Fruit fly (Drosophila melanogaster) whole organism, embryonic: ENCODE data around the gene lectin-37Db.

Experiments used
- Antp ChIP-seq: fragments of 200-800 bp; sonication (Bioruptor generic); optimal IDR thresholded peaks from 3 replicates; lab custom pipeline; 2016; ENCODE audit warnings: missing biosample characterization, missing genetic modification characterization
- Asciz ChIP-seq: fragments of 200-800 bp; sonication (Bioruptor generic); optimal IDR thresholded peaks from 2 replicates; lab custom pipeline; 2017; ENCODE audit warnings: missing biosample characterization, mild to moderate bottlenecking, missing genetic modification characterization, missing genetic modification reagents
- Bteb2 ChIP-seq: fragments of 200-800 bp; sonication (Bioruptor generic); optimal IDR thresholded peaks from 2 replicates; lab custom pipeline; 2016; ENCODE audit warnings: missing biosample characterization, missing genetic modification characterization
- CG1024 ChIP-seq: fragments of 200-800 bp; sonication (Bioruptor generic); IDR thresholded peaks from 2 replicates; pipeline ENCODE4 v1.3.6; 2022; ENCODE audit warnings: missing biosample characterization, missing genetic modification characterization
- CG10462 ChIP-seq: fragments of 200-800 bp; sonication (Bioruptor generic); optimal IDR thresholded peaks from 2 replicates; lab custom pipeline; 2016; ENCODE audit warnings: missing biosample characterization, missing genetic modification characterization
- CG11398 ChIP-seq: fragments of 200-800 bp; sonication (Bioruptor generic); optimal IDR thresholded peaks from 2 replicates; lab custom pipeline; 2016; ENCODE audit warnings: missing biosample characterization, missing genetic modification characterization
- CG12219 ChIP-seq: fragments of 200-800 bp; sonication (Bioruptor generic); optimal IDR thresholded peaks from 3 replicates; lab custom pipeline; 2018; ENCODE audit warnings: missing biosample characterization, mild to moderate bottlenecking, missing genetic modification characterization
- CG1233 ChIP-seq: fragments of 200-800 bp; sonication (Bioruptor generic); optimal IDR thresholded peaks from 4 replicates; lab custom pipeline; 2018; ENCODE audit warnings: missing biosample characterization, mild to moderate bottlenecking, missing genetic modification characterization
- CG13296 ChIP-seq: fragments of 200-800 bp; sonication (Bioruptor generic); optimal IDR thresholded peaks from 3 replicates; lab custom pipeline; 2018; ENCODE audit warnings: missing biosample characterization, mild to moderate bottlenecking, missing genetic modification characterization
- CG14860 ChIP-seq: fragments of 200-800 bp; sonication (Bioruptor generic); IDR thresholded peaks from 3 replicates; pipeline ENCODE4 v1.3.6; 2022; ENCODE audit warnings: missing biosample characterization, missing genetic modification characterization; ENCODE audit not compliant: partially characterized antibody
- CG15073 ChIP-seq: fragments of 200-800 bp; sonication (Bioruptor generic); optimal IDR thresholded peaks from 2 replicates; lab custom pipeline; 2016; ENCODE audit warnings: missing biosample characterization, missing genetic modification characterization
- CG15479 ChIP-seq: fragments of 200-800 bp; sonication (Bioruptor generic); optimal IDR thresholded peaks from 3 replicates; lab custom pipeline; 2019; ENCODE audit warnings: missing biosample characterization, mild to moderate bottlenecking, missing genetic modification characterization, moderate library complexity
- CG1602 ChIP-seq: fragments of 200-800 bp; sonication (Bioruptor generic); optimal IDR thresholded peaks from 3 replicates; lab custom pipeline; 2016; ENCODE audit warnings: missing biosample characterization, missing genetic modification characterization
- CG18262 ChIP-seq: fragments of 200-800 bp; optimal IDR thresholded peaks from 3 replicates; lab custom pipeline; 2019; ENCODE audit warnings: missing biosample characterization, mild to moderate bottlenecking, missing genetic modification characterization, moderate library complexity
- CG34376 ChIP-seq: fragments of 200-800 bp; sonication (Bioruptor generic); optimal IDR thresholded peaks from 2 replicates; lab custom pipeline; 2018; ENCODE audit warnings: missing biosample characterization, mild to moderate bottlenecking, missing genetic modification characterization
- CG4707 ChIP-seq: fragments of 200-800 bp; sonication (Bioruptor generic); optimal IDR thresholded peaks from 2 replicates; lab custom pipeline; 2018; ENCODE audit warnings: missing biosample characterization, mild to moderate bottlenecking, missing genetic modification characterization, moderate library complexity
- CG6654 ChIP-seq: fragments of 200-800 bp; sonication (Bioruptor generic); optimal IDR thresholded peaks from 2 replicates; lab custom pipeline; 2017; ENCODE audit warnings: missing biosample characterization, mild to moderate bottlenecking, missing genetic modification characterization
- CG6854 ChIP-seq: fragments of 200-800 bp; sonication (Bioruptor generic); optimal IDR thresholded peaks from 3 replicates; lab custom pipeline; 2017; ENCODE audit warnings: missing biosample characterization, mild to moderate bottlenecking, missing genetic modification characterization
- CG7928 ChIP-seq: fragments of 200-800 bp; sonication (Bioruptor generic); optimal IDR thresholded peaks from 2 replicates; lab custom pipeline; 2017; ENCODE audit warnings: missing biosample characterization, mild to moderate bottlenecking, missing genetic modification characterization
- CG8359 ChIP-seq: fragments of 200-800 bp; sonication (Bioruptor generic); optimal IDR thresholded peaks from 2 replicates; lab custom pipeline; 2017; ENCODE audit warnings: missing biosample characterization, mild to moderate bottlenecking, missing genetic modification characterization, borderline replicate concordance
- CG9727 ChIP-seq: fragments of 200-800 bp; sonication (Bioruptor generic); optimal IDR thresholded peaks from 3 replicates; lab custom pipeline; 2017; ENCODE audit warnings: missing biosample characterization, mild to moderate bottlenecking, missing genetic modification characterization
- CG9876 ChIP-seq: fragments of 200-800 bp; sonication (Bioruptor generic); optimal IDR thresholded peaks from 2 replicates; lab custom pipeline; 2016; ENCODE audit warnings: missing biosample characterization, missing genetic modification characterization
- Chrac-16 ChIP-seq: fragments of 200-800 bp; sonication (Bioruptor generic); optimal IDR thresholded peaks from 3 replicates; lab custom pipeline; 2016; ENCODE audit warnings: missing biosample characterization, missing genetic modification characterization
- Dfd ChIP-seq, 2 experiments: fragments of >200 bp; optimal IDR thresholded peaks; 2 replicates each; lab custom pipeline; 2017; ENCODE audit warnings: missing biosample characterization in 2 of 2, missing genetic modification characterization in 2 of 2
- Ets65A ChIP-seq: fragments of 200-800 bp; sonication (Bioruptor generic); peaks from one replicate; lab custom pipeline; 2016; ENCODE audit warnings: missing biosample characterization, missing genetic modification characterization
- Hr51 ChIP-seq, 2 experiments: fragments of 200-800 bp; sonication (Bioruptor generic); optimal IDR thresholded peaks; 2 replicates in 1 of 2; 3 replicates in 1 of 2; lab custom pipeline; 2016 to 2018; ENCODE audit warnings: missing biosample characterization in 2 of 2, missing genetic modification characterization in 2 of 2, mild to moderate bottlenecking in 1 of 2, moderate library complexity in 1 of 2
- Hsf ChIP-seq: fragments of 200-800 bp; sonication (Bioruptor generic); optimal IDR thresholded peaks from 3 replicates; lab custom pipeline; 2016; ENCODE audit warnings: missing biosample characterization, missing genetic modification characterization
- Med ChIP-seq: fragments of 200-800 bp; sonication (Bioruptor generic); peaks from one replicate; lab custom pipeline; 2016; ENCODE audit warnings: missing biosample characterization, missing genetic modification characterization, mild to moderate bottlenecking, inconsistent platforms, moderate library complexity
- NC2β ChIP-seq: fragments of 200-800 bp; sonication (Bioruptor generic); optimal IDR thresholded peaks from 2 replicates; lab custom pipeline; 2016; ENCODE audit warnings: missing biosample characterization, missing genetic modification characterization
- NFAT ChIP-seq: fragments of 200-800 bp; sonication (Bioruptor generic); IDR thresholded peaks from 2 replicates; pipeline ENCODE4 v1.3.6; 2022; ENCODE audit warnings: missing biosample characterization, missing genetic modification characterization
- Oli ChIP-seq: fragments of 200-800 bp; sonication (Bioruptor generic); optimal IDR thresholded peaks from 2 replicates; lab custom pipeline; 2018; ENCODE audit warnings: missing biosample characterization, mild to moderate bottlenecking, missing genetic modification characterization, moderate library complexity
- Sry-β ChIP-seq: fragments of 200-800 bp; sonication (Bioruptor generic); optimal IDR thresholded peaks from 2 replicates; lab custom pipeline; 2018; ENCODE audit warnings: missing biosample characterization, mild to moderate bottlenecking, missing genetic modification characterization, moderate library complexity
- ato ChIP-seq: fragments of 200-800 bp; sonication (Bioruptor generic); IDR thresholded peaks from 2 replicates; pipeline ENCODE4 v1.3.6; 2022; ENCODE audit warnings: missing biosample characterization, missing genetic modification characterization; ENCODE audit not compliant: partially characterized antibody
- br ChIP-seq: fragments of >200 bp; optimal IDR thresholded peaks from 2 replicates; lab custom pipeline; 2017
- dpn ChIP-seq, 2 experiments: fragments of 200-800 bp; sonication (Bioruptor generic); optimal IDR thresholded peaks; 3 replicates each; lab custom pipeline; 2016; ENCODE audit warnings: missing biosample characterization in 2 of 2, missing genetic modification characterization in 2 of 2
- emc ChIP-seq: fragments of 200-800 bp; sonication (Bioruptor generic); optimal IDR thresholded peaks from 2 replicates; lab custom pipeline; 2016; ENCODE audit warnings: missing biosample characterization, missing genetic modification characterization
- grau ChIP-seq: fragments of 200-800 bp; optimal IDR thresholded peaks from 3 replicates; lab custom pipeline; 2019; ENCODE audit warnings: missing biosample characterization, mild to moderate bottlenecking, missing genetic modification characterization, moderate library complexity
- hb ChIP-seq: fragments of 200-800 bp; sonication (Bioruptor generic); IDR thresholded peaks from 3 replicates; pipeline ENCODE4 v1.3.6; 2022; ENCODE audit warnings: missing biosample characterization, missing genetic modification characterization; ENCODE audit not compliant: partially characterized antibody
- luna ChIP-seq: fragments of 200-800 bp; sonication (Bioruptor generic); optimal IDR thresholded peaks from 2 replicates; lab custom pipeline; 2016; ENCODE audit warnings: missing biosample characterization, missing genetic modification characterization
- mirr ChIP-seq: fragments of 200-800 bp; sonication (Bioruptor generic); optimal IDR thresholded peaks from 3 replicates; lab custom pipeline; 2018; ENCODE audit warnings: missing biosample characterization, mild to moderate bottlenecking, missing genetic modification characterization
- prd ChIP-seq, 3 experiments: fragments of >200 bp in 2 of 3; fragments of 200-800 bp in 1 of 3; sonication (Bioruptor generic) in 1 of 3; optimal IDR thresholded peaks in 2 of 3; IDR thresholded peaks in 1 of 3; 2 replicates in 2 of 3; 3 replicates in 1 of 3; pipeline versions ENCODE4 v1.3.6 to Lab custom; 2017 to 2022; ENCODE audit warnings: missing biosample characterization in 1 of 3, missing genetic modification characterization in 1 of 3
- rib ChIP-seq: fragments of 200-800 bp; sonication (Bioruptor generic); IDR thresholded peaks from 2 replicates; pipeline ENCODE4 v1.3.6; 2022; ENCODE audit warnings: missing biosample characterization, missing genetic modification characterization
- seq ChIP-seq: fragments of 200-800 bp; sonication (Bioruptor generic); IDR thresholded peaks from 2 replicates; pipeline ENCODE4 v1.3.6; 2022; ENCODE audit warnings: missing biosample characterization, missing genetic modification characterization
- sisA ChIP-seq: fragments of 200-800 bp; sonication (Bioruptor generic); IDR thresholded peaks from 2 replicates; pipeline ENCODE4 v1.3.6; 2022; ENCODE audit warnings: missing biosample characterization, missing genetic modification characterization
- sqz ChIP-seq: fragments of 200-800 bp; sonication (Bioruptor generic); optimal IDR thresholded peaks from 3 replicates; lab custom pipeline; 2018; ENCODE audit warnings: missing biosample characterization, mild to moderate bottlenecking, missing genetic modification characterization
- tx ChIP-seq: fragments of 200-800 bp; sonication (Bioruptor generic); optimal IDR thresholded peaks from 2 replicates; lab custom pipeline; 2016; ENCODE audit warnings: missing biosample characterization, missing genetic modification characterization
- vvl ChIP-seq: fragments of 200-800 bp; sonication (Bioruptor generic); IDR thresholded peaks from 2 replicates; pipeline ENCODE4 v1.3.6; 2022; ENCODE audit warnings: missing biosample characterization, missing genetic modification characterization
- wdn ChIP-seq: fragments of 200-800 bp; sonication (Bioruptor generic); IDR thresholded peaks from 2 replicates; pipeline ENCODE4 v1.3.6; 2022; ENCODE audit warnings: missing biosample characterization, missing genetic modification characterization

Gene lectin-37Db

dm6 chr2L:19416602-19417497, 2.0 kb upstream of the lectin-37Db start, which contains the start of gene Lectin-galC1 (continued):
- TF ChIP-seq CG10462 (GFP tag; lab: Kevin White, UChicago) (peak; percentile 90), hb (GFP tag; lab: Robert Waterston, UW) (no peak), vvl (GFP tag; lab: Robert Waterston, UW) (peak; percentile 92), NFAT (GFP tag; lab: Robert Waterston, UW) (peak; percentile 59), mirr (GFP tag; lab: Kevin White, UChicago) (peak; percentile 51), CG9727 (GFP tag; lab: Kevin White, UChicago) (peak; percentile 87), tx (peak; percentile 84), CG1233 (GFP tag; lab: Kevin White, UChicago) (peak; percentile 85), Med (GFP tag; lab: Kevin White, UChicago) (peak; percentile 97), rib (GFP tag; lab: Robert Waterston, UW) (0 out of 2 replicates have a peak, but pooled peaks have one; percentile 69), seq (GFP tag; lab: Robert Waterston, UW) (peak; percentile 88), CG4707 (GFP tag; lab: Kevin White, UChicago) (peak; percentile 60), br (lab: Kevin White, UChicago) (no peak), ato (no peak), luna (GFP tag; lab: Kevin White, UChicago) (no peak), CG18262 (tag; lab: Kevin White, UChicago) (peak; percentile 90), dpn (GFP tag; optimal IDR thresholded peaks at IDR 0.05; lab: Kevin White, UChicago) (peak; percentile 82 to 92), CG6654 (GFP tag; lab: Kevin White, UChicago) (peak; percentile 53), Sry-β (GFP tag; lab: Kevin White, UChicago) (no peak), Hr51 (GFP tag; optimal IDR thresholded peaks at IDR 0.05; lab: Kevin White, UChicago) (peak; percentile 71 to 91), CG13296 (GFP tag; lab: Kevin White, UChicago) (peak; percentile 76), CG8359 (GFP tag; lab: Kevin White, UChicago) (peak; percentile 68), CG7928 (GFP tag; lab: Kevin White, UChicago) (peak; percentile 30), emc (GFP tag; lab: Kevin White, UChicago) (peak; percentile 72), CG15479 (no peak), Hsf (GFP tag; lab: Kevin White, UChicago) (peak; percentile 89), CG14860 (no peak), CG34376 (GFP tag; lab: Kevin White, UChicago) (no peak), NC2β (GFP tag; lab: Kevin White, UChicago) (peak; percentile 90), CG6854 (GFP tag; lab: Kevin White, UChicago) (peak; percentile 72), CG1602 (GFP tag; lab: Kevin White, UChicago) (peak; percentile 89), wdn (GFP tag; lab: Robert Waterston, UW) (peak; percentile 47; the same call in 1 of the 2 replicates), grau (tag; lab: Kevin White, UChicago) (peak; percentile 85), Asciz (GFP tag; lab: Kevin White, UChicago) (peak; percentile 92), sisA (GFP tag; lab: Robert Waterston, UW) (peak; percentile 88; the same call in 1 of the 2 replicates), Oli (tag; lab: Kevin White, UChicago) (peak; percentile 91), prd (optimal IDR thresholded peaks at IDR 0.05; lab: Kevin White, UChicago) (no peak), prd (GFP tag; IDR thresholded peaks at IDR 0.05; lab: Robert Waterston, UW) (peak; percentile 90), CG11398 (GFP tag; lab: Kevin White, UChicago) (peak; percentile 83), sqz (GFP tag; lab: Kevin White, UChicago) (peak; percentile 75), CG1024 (GFP tag; lab: Robert Waterston, UW) (peak; percentile 69; the same call in 1 of the 2 replicates), Antp (GFP tag; lab: Kevin White, UChicago) (peak; percentile 93), Ets65A (GFP tag; lab: Kevin White, UChicago) (peak; percentile 96), Bteb2 (GFP tag; lab: Kevin White, UChicago) (peak; percentile 82), Chrac-16 (GFP tag; lab: Kevin White, UChicago) (peak; percentile 88), CG12219 (GFP tag; lab: Kevin White, UChicago) (peak; percentile 85), Dfd (GFP tag; optimal IDR thresholded peaks at IDR 0.05; lab: Kevin White, UChicago) (no peak), CG9876 (GFP tag; lab: Kevin White, UChicago) (peak; percentile 67), CG15073 (peak; percentile 56)
